Worm (Caenorhabditis elegans) whole organism, L4/young adult: ENCODE measurements around the gene nex-2.

Source experiments
- W03F9.2 ChIP-seq: fragments of 150-350 bp; optimal IDR thresholded peaks from 2 replicates; lab custom pipeline; 2014; ENCODE audit warnings: missing biosample characterization, missing genetic modification characterization
- dao-5 ChIP-seq: sonication (generic microtip); optimal IDR thresholded peaks from 2 replicates; lab custom pipeline; 2016; ENCODE audit warnings: missing genotype, missing genetic modification characterization, moderate library complexity, missing compliant biosample characterization
- him-1 ChIP-seq: sonication (generic microtip); optimal IDR thresholded peaks from 2 replicates; lab custom pipeline; 2016; ENCODE audit warnings: missing genotype, missing genetic modification reagents, missing genetic modification characterization, missing compliant biosample characterization

ce11 chrIII:10293946-10294345, 36.3 kb downstream of the nex-2 start:
- TF ChIP-seq him-1 (tag; lab: Kevin White, UChicago) (no peak), dao-5 (no peak), W03F9.2 (tag; lab: Kevin White, UChicago) (no peak)
